Worm (Caenorhabditis elegans) whole organism, dauer: Measurements from ENCODE around the gene cnc-8.

Source experiments
- unc-62 ChIP-seq: sonication (generic microtip); optimal IDR thresholded peaks from 2 replicates; lab custom pipeline; 2017; ENCODE audit warnings: missing biosample characterization, missing genetic modification reagents, missing genetic modification characterization

Gene cnc-8

DNA sequence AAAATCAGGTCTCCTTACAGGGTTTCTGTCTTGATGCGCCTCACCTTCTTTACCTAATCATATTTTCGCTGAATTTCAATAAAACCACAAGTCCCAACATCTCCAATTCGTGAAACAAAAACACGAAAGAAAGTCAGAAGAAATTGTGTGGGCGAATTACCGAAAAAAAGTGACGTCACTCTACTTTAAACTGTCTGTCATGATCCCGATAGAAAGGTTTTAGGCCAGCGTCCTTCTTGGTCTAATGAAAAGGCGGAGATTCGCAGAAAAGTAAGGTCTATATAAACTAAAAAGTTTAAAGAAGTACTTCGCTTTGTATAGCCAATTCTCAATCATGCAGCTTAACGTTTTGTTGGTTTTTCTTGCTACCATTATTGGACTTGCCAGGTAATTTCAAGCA, at the start of gene cnc-8:
Gene cnc-8 (plus strand): TSS at position 307 of the 400 bp plus-strand sequence.
- TF ChIP-seq unc-62, result no peak

DNA sequence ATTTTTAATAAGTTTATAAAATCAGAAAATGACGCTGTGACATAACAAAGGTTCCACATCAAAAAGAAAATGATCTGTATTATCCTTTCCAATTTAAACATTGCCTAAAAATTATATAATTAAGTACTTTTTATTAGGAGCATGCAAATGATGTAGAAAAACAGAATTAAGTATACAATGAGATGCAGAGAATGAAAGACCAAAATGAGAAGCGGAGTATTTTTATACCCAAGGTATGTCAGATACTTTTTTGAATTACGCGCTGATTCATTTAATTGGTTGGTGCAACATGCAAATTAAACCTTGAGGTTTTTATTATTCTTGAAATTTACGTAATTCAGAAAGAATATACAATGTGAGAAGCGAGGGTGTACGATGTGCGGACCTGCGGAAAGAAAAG, 46.4 kb upstream of the cnc-8 start, which contains the start of gene C32A9.1:
Gene C32A9.1 (minus strand): TSS at position 101 of the 400 bp plus-strand sequence.
- TF ChIP-seq unc-62, result no peak

DNA sequence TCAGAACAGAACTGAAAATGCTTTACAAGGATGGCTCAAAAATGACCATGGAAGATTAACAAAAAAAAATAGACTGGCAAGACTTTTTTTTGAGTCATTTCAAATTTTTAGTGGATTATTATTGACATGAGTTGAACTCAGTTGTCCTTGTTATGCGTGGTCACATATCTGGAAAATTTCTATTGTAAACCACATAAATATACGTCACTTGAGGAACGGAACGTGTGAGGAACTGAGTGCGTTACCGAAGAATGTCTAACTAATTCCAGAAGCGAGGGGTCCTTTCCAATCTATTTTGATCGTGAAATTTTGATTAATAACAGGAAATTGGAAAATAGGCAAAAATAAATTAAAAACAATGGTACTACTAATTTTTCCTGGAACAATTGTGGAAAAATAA, 44.1 kb upstream of the cnc-8 start:
- no peak for TF ChIP-seq unc-62

DNA sequence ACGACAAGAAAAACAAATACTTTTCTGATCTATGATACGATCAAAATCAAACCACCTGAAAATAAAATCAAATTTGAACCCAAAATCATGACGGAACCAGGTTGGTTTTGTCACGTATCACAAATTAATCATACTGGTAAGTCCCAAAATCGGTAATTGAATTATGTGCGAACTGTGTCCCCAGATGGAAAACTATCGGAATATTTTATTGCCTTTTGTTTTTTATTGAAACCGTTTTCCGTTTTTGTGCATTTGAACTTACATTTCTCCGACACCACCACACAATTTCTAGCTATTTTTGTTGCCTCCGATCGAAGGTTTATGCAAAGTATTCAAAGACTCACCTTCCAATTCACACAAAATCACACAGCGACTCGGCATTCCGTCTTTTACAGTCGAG, 33.0 kb upstream of the cnc-8 start, which contains the start of gene F41E7.2:
Gene F41E7.2 (plus strand): TSS at position 301 of the 400 bp plus-strand sequence.
- TF ChIP-seq unc-62, result no peak

DNA sequence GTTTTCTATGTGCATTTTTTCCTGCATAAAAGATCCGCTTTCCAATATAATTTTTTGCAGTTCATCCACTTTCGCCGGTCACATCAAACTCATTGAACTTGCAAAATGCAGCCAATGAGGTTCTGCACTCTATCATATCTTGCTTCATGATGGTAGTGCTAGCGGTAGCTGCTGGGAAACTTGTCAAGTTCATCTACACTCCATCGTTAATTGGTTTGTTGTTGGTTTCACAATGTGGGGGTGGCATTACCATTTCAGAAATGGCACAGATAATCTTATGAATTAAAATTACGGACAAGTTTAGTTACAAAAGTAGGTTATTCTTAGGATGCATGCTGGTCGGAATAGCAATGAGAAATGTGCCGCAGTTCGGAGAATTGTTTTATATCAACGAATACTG, 31.9 kb upstream of the cnc-8 start:
- no peak for TF ChIP-seq unc-62

DNA sequence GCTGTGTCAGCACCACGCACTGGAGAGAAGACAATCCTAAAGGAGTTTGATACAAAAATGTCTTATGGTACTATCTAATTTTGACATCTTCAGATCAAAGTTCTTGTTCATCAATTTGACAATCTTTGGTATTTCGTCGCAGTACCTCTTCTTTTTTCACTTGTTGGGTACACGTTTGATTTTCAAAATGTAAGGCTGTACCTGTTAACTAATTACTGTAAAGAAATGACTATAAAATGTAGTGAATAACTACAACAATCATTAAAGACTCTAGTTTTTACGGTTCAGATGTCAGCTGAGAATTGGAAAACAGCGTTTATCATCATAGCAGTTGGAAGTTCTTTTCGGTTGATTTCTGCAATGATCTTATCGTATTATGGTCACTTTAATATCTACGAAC, 29.3 kb upstream of the cnc-8 start:
- no peak for TF ChIP-seq unc-62

DNA sequence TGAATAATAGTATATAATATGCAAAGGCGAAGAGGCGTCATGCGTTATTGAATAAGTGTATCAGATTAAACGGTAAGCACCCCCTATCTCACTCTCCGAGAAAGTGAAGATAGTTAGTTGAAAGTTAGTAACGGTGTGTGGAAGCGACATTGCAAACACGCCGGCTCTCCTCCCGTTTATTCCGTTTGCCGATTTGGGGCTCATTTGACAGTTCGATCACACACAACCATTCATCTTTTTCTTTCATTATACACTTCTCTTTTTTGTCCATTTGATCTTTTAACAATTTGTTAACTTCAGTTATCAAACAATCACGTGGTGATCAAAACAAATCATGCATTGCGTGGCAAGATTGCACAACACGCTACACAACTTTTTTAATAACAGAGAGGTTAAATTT, 27.1 kb upstream of the cnc-8 start, which contains the start of gene slc-9B.1:
Gene slc-9B.1 (plus strand): TSS at position 301 of the 400 bp plus-strand sequence.
- TF ChIP-seq unc-62, result no peak

DNA sequence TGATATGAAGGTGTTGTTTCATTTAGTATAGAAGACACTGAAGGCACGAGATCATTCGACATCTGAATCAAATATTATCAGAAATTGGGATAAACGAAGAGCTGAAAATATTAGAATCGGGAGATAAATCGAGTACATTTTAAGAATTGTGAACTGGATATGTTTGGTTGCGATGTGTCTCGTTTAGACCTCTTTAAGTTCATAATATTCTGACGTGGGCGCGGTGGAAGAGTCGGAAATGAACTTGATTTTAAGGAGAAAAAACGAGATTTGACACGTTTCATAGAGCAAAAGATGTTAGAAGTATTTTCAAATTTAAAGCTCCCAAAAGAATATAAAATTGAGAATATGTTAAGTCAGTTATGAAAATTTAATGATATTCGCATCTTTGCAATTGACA, 20.8 kb upstream of the cnc-8 start, which contains the start of gene npr-6:
Gene npr-6 (minus strand): TSS at position 101 of the 400 bp plus-strand sequence.
- no peak for TF ChIP-seq unc-62

DNA sequence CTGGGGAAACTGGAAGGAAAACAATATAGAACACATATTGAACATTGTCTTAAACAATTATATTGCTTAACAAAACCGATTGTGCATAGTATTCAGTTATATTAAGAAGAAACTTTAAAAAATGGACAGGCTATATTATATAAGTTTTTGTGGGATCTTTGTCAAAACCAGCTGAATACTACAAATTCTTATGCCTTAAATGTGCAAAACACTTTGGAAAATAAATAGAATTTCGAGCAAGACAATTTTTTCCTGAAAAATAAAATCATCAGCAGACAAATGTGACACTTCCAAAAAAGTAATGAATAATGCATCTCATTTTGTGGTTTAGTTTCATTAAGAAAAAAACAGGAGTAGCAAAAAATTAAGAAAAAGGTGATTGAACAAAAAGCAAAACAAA, 9.0 kb upstream of the cnc-8 start:
- TF ChIP-seq unc-62, result no peak

DNA sequence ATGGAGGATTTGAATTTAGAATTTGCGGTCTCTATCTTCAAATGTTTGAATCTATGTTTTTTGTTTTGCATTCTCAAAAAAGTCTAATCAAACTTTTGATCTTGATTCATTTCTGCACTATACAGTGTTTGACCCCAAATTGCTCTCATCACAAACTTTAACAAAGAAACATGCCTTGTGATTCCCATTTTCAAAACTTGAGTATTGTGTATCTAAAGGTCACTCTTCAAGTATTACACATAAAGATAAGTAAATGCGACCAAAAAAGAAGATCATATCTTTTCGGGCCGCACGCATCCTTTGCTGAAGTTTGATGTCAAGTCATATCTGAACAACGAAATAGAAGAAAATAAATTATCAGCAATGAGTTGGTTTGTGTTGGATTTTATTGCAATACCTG, 4.5 kb upstream of the cnc-8 start:
- no peak for TF ChIP-seq unc-62

DNA sequence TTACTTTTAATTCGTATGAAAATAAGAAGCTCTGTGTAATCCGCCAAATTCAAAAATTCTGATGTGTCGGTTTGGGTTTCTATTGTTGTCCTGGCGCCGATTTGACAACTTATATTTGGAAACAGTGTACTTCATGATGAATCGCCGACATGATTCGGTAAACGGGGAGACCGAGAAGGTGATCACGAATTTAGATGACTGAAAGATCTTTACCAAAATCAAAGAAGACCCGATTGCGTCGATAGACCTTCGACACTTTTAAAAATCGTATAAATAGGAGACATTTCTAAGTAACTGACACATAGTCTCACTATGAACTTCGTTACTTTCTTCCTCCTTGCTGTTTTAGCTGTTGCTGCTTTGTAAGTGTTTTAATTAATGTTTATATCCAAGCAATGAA, 4.0 kb upstream of the cnc-8 start, which contains the start of gene fip-5:
Gene fip-5 (plus strand): TSS at position 312 of the 400 bp plus-strand sequence.
- TF ChIP-seq unc-62, result no peak

DNA sequence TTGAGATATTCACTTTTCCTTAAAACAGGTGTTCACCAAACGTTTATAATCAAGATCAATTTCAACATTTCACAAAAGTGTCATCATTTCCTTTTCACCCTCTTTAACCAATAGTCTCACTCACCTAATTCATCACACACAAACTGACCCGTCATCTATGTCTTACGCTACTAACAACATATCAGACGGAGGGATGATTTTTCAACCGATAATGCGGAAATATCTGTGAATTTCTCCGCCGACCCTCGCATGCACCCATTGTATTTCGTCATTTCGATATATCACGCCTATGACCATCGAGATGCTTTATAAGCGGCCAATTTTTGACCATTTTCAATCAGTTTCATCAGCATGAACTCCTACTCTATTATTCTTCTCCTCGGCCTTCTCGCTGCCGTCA, 2.2 kb upstream of the cnc-8 start, which contains the start of gene fipr-21:
Gene fipr-21 (plus strand): TSS at position 352 of the 400 bp plus-strand sequence.
- no peak for TF ChIP-seq unc-62

DNA sequence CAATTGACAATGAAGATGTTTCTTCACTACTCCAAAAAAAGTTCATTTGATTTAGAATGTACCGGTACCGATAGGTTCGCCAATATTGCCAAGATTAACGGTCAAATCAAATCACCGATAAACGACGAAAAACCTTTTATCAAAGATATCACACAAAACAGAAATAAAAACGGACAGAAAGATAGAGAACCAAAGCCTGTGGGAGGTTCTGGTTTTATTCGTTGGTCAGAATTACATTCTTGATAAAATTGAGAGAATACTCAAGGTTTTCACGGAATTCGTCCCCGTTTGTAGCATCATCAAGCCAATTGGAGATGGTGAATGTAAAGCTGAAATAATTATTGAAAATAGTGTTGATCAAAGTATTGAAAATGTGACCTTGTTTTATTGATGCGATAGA, 528 bp downstream of the cnc-8 start:
- TF ChIP-seq unc-62, result no peak

DNA sequence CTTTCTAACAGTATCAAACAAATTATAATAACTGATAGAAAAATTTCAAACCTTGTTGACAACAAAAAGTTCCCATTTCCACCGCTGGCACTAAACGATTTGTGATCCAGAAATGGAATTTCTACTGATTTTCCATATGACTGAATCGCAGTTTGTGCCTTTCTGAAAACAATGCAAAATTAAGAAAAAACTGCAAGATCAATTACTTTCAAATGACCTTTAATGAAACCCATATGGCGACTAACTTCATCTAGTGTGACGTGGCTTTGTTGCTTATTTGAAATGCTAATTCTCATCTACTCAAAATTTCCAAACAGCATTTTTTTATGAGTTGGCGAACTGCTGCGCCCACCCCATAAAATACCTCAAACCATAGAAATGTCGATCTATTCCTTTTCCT, 1.1 kb downstream of the cnc-8 start, which contains the start of gene F41E7.7:
Gene F41E7.7 (plus strand): TSS at position 301 of the 400 bp plus-strand sequence.
- TF ChIP-seq unc-62, result no peak

DNA sequence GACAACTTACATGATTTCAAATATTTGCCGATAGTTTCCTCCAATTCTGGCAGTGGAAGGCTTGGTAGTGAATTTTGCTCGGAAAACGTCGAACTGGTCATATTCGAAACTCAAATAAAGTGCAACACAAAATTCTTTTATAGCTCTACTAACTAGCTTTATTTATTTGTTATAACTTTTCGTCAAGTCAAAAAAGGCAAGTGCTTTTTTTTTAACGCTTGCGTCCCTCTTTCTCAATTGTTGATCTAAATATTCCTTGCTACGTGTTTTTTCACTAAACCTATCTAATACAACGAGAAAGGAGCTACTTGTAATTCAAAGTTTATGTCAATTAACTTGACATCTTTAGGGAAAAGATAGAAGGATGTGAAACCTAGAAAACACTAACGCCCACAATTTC, 4.0 kb downstream of the cnc-8 start, which contains the start of gene F41E7.6:
Gene F41E7.6 (minus strand): TSS at position 101 of the 400 bp plus-strand sequence.
- no peak for TF ChIP-seq unc-62

DNA sequence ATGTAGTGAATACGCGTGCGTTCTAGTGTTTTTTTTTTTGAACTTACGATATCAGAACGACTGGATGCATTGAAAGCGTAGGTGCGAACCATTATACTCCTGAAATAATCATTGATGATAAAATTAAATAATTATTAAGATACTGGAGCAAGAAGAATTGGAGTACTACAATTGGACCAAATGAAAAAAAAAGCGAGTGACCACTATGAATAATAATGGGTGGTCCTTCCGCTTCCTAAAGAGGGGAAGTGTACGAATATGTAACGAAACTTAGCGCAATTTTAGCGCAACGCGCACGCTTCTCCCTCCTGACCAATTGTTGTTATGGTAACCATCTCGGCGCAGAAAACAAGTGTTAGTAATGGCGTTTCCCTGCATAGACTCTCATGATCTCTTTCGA, 9.5 kb downstream of the cnc-8 start, which contains the start of gene F41E7.9:
Gene F41E7.9 (minus strand): TSS at position 101 of the 400 bp plus-strand sequence.
- TF ChIP-seq unc-62, result no peak

DNA sequence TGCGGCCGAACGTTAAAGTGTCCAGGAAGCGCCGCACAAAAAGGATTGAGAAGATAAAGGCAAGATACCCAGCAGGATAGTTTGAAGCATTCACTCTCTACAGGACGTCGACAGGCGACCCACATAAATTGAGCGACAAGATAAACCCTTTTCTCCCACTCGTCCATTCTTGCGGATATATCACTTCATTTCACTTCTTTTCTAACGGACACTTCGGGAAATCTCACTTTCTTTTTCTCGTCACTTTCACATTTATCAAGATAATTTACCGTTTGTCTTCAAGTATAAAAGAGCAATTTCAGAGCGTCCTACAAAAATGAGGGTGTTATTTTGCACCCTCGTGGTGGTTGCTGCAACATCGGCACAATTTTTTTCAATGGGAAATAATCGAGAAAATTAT, 11.2 kb downstream of the cnc-8 start, which contains the start of gene R07E3.6:
Gene R07E3.6 (plus strand): TSS at position 158 of the 400 bp plus-strand sequence.
- no peak for TF ChIP-seq unc-62

DNA sequence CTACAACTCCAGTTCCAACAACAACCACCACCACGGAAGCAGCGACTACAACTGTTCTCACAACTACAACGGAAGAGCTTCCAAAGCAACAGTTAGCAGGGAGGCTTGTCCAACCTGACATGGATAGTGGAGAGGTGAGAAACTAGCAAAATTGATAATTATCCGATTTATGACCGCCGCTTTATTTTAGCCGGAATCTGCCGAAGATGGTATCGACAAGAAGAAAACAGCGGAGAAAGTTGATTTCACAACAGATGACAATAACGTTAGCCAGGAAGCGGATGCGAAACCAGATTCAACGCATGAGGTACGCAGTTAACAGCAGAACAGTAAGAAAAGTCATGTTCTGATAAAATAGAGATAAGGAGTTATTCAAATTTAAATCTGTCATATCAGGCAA, 12.0 kb downstream of the cnc-8 start:
- no peak for TF ChIP-seq unc-62

DNA sequence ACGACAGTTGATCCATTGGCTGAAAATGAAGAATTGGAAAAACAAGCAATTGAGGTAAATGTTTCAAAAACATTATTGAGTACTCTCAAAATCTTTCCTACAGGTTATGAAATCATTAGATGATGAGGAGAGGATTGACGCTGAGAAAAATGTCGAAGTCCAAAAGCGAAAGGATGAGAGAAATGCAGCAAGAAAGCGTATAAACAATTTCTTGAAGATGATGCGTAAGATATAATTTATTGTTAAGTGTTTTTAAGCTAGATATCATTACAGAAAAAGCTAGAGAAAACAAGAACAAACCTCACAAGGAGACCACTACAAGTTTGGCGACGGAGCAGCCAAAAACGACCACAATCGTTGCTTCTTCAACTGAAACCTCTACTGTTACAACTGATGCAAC, 13.3 kb downstream of the cnc-8 start:
- TF ChIP-seq unc-62, result no peak
